Worm (Caenorhabditis elegans) whole organism, late embryonic: Measurements from ENCODE around the gene B0280.2.

Experiments used
- K02D7.2 ChIP-seq: sonication (generic microtip); optimal IDR thresholded peaks from 2 replicates; lab custom pipeline; 2017; ENCODE audit warnings: mild to moderate bottlenecking, missing genetic modification characterization, missing compliant biosample characterization
- T23F11.4 ChIP-seq: fragments of 200-800 bp; sonication (Bioruptor generic); optimal IDR thresholded peaks from 2 replicates; lab custom pipeline; 2018; ENCODE audit warnings: mild to moderate bottlenecking, missing genetic modification characterization, missing compliant biosample characterization
- Y22D7AL.16 ChIP-seq: sonication (generic microtip); optimal IDR thresholded peaks from 2 replicates; lab custom pipeline; 2016; ENCODE audit warnings: missing genetic modification characterization, missing compliant biosample characterization
- ceh-14 ChIP-seq: sonication (generic microtip); optimal IDR thresholded peaks from 2 replicates; lab custom pipeline; 2016; ENCODE audit warnings: missing genotype, missing genetic modification characterization, missing compliant biosample characterization
- ceh-2 ChIP-seq: sonication (generic microtip); optimal IDR thresholded peaks from 2 replicates; lab custom pipeline; 2016; ENCODE audit warnings: missing genotype, missing genetic modification characterization, missing compliant biosample characterization
- ceh-22 ChIP-seq: sonication (generic microtip); optimal IDR thresholded peaks from 2 replicates; lab custom pipeline; 2017; ENCODE audit warnings: missing biosample characterization, missing genetic modification characterization
- ceh-31 ChIP-seq: sonication (generic microtip); optimal IDR thresholded peaks from 2 replicates; lab custom pipeline; 2016; ENCODE audit warnings: missing genetic modification characterization, missing compliant biosample characterization
- ceh-34 ChIP-seq: sonication (generic microtip); optimal IDR thresholded peaks from 2 replicates; lab custom pipeline; 2016; ENCODE audit warnings: mild to moderate bottlenecking, missing genetic modification characterization, missing compliant biosample characterization
- ceh-45 ChIP-seq: fragments of 200-800 bp; sonication (Bioruptor generic); IDR thresholded peaks from 2 replicates; pipeline ENCODE4 v1.3.6; 2022; ENCODE audit warnings: missing genetic modification reagents, missing genetic modification characterization, missing compliant biosample characterization
- ceh-48 ChIP-seq: sonication (generic microtip); optimal IDR thresholded peaks from 2 replicates; lab custom pipeline; 2016; ENCODE audit warnings: missing genetic modification characterization, inconsistent platforms, missing compliant biosample characterization
- ceh-6 ChIP-seq: fragments of 200-800 bp; sonication (Bioruptor generic); optimal IDR thresholded peaks from 2 replicates; lab custom pipeline; 2018; ENCODE audit warnings: mild to moderate bottlenecking, missing genetic modification characterization, missing compliant biosample characterization
- ceh-9 ChIP-seq: sonication (generic microtip); optimal IDR thresholded peaks from 2 replicates; lab custom pipeline; 2016; ENCODE audit warnings: mild to moderate bottlenecking, missing genetic modification characterization, inconsistent platforms, missing compliant biosample characterization
- che-1 ChIP-seq: sonication (generic microtip); optimal IDR thresholded peaks from 2 replicates; lab custom pipeline; 2016; ENCODE audit warnings: mild to moderate bottlenecking, missing genetic modification characterization, missing compliant biosample characterization
- dmd-4 ChIP-seq: sonication (generic microtip); optimal IDR thresholded peaks from 2 replicates; lab custom pipeline; 2016; ENCODE audit warnings: borderline replicate concordance, missing genetic modification characterization, missing compliant biosample characterization
- dve-1 ChIP-seq: sonication (generic microtip); optimal IDR thresholded peaks from 2 replicates; lab custom pipeline; 2017; ENCODE audit warnings: antibody characterized with exemption, mild to moderate bottlenecking, missing genetic modification characterization, missing compliant biosample characterization
- elt-2 ChIP-seq: sonication (generic microtip); optimal IDR thresholded peaks from 2 replicates; lab custom pipeline; 2016; ENCODE audit warnings: missing genetic modification reagents, missing genetic modification characterization, missing compliant biosample characterization
- elt-4 ChIP-seq: sonication (generic microtip); optimal IDR thresholded peaks from 2 replicates; lab custom pipeline; 2016; ENCODE audit warnings: missing genetic modification characterization, missing compliant biosample characterization
- ets-4 ChIP-seq: sonication (generic microtip); optimal IDR thresholded peaks from 2 replicates; lab custom pipeline; 2016; ENCODE audit warnings: missing genetic modification characterization, missing compliant biosample characterization
- fkh-6 ChIP-seq: sonication (generic microtip); optimal IDR thresholded peaks from 2 replicates; lab custom pipeline; 2016; ENCODE audit warnings: missing genetic modification characterization, missing compliant biosample characterization
- hlh-8 ChIP-seq: sonication (generic microtip); optimal IDR thresholded peaks from 2 replicates; lab custom pipeline; 2016; ENCODE audit warnings: missing genotype, missing genetic modification characterization, missing compliant biosample characterization
- lim-6 ChIP-seq: sonication (generic microtip); optimal IDR thresholded peaks from 2 replicates; lab custom pipeline; 2016; ENCODE audit warnings: missing genetic modification characterization, missing compliant biosample characterization
- lin-11 ChIP-seq: fragments of 200-800 bp; sonication (Bioruptor generic); optimal IDR thresholded peaks from 2 replicates; lab custom pipeline; 2018; ENCODE audit warnings: mild to moderate bottlenecking, missing genetic modification characterization, missing compliant biosample characterization
- madf-2 ChIP-seq: sonication (generic microtip); optimal IDR thresholded peaks from 2 replicates; lab custom pipeline; 2017; ENCODE audit warnings: missing genetic modification characterization, missing compliant biosample characterization
- mec-3 ChIP-seq: sonication (generic microtip); optimal IDR thresholded peaks from 2 replicates; lab custom pipeline; 2016; ENCODE audit warnings: borderline replicate concordance, missing genetic modification characterization, missing compliant biosample characterization
- nfya-1 ChIP-seq: sonication (generic microtip); optimal IDR thresholded peaks from 2 replicates; lab custom pipeline; 2017; ENCODE audit warnings: missing genetic modification characterization, mild to moderate bottlenecking, missing compliant biosample characterization, antibody characterized with exemption, moderate library complexity
- nhr-11 ChIP-seq: fragments of 150-350 bp; optimal IDR thresholded peaks from 2 replicates; lab custom pipeline; 2014; ENCODE audit warnings: missing biosample characterization, missing genetic modification characterization
- nhr-232 ChIP-seq: sonication (generic microtip); optimal IDR thresholded peaks from 2 replicates; lab custom pipeline; 2016; ENCODE audit warnings: missing genetic modification characterization, missing compliant biosample characterization
- pat-9 ChIP-seq: fragments of 200-800 bp; sonication (Bioruptor generic); optimal IDR thresholded peaks from 2 replicates; lab custom pipeline; 2018; ENCODE audit warnings: mild to moderate bottlenecking, missing genetic modification characterization, moderate library complexity, missing compliant biosample characterization
- pax-1 ChIP-seq: fragments of 150-350 bp; optimal IDR thresholded peaks from 2 replicates; lab custom pipeline; 2014; ENCODE audit warnings: missing biosample characterization, missing genetic modification characterization
- pqm-1 ChIP-seq: sonication (generic microtip); optimal IDR thresholded peaks from 2 replicates; lab custom pipeline; 2016; ENCODE audit warnings: missing genetic modification characterization, missing compliant biosample characterization
- ref-2 ChIP-seq: sonication (generic microtip); optimal IDR thresholded peaks from 2 replicates; lab custom pipeline; 2016; ENCODE audit warnings: missing genetic modification characterization, missing compliant biosample characterization
- rnt-1 ChIP-seq: sonication (generic microtip); optimal IDR thresholded peaks from 2 replicates; lab custom pipeline; 2016; ENCODE audit warnings: missing genetic modification characterization, missing compliant biosample characterization
- sox-2 ChIP-seq: fragments of 200-800 bp; sonication (Bioruptor generic); IDR thresholded peaks from 2 replicates; pipeline ENCODE4 v1.3.6; 2022; ENCODE audit warnings: missing genetic modification reagents, missing genetic modification characterization, missing compliant biosample characterization
- sox-4 ChIP-seq: sonication (generic microtip); optimal IDR thresholded peaks from 2 replicates; lab custom pipeline; 2017; ENCODE audit warnings: mild to moderate bottlenecking, missing genetic modification characterization, inconsistent platforms, missing compliant biosample characterization
- tbx-2 ChIP-seq: sonication (generic microtip); optimal IDR thresholded peaks from 2 replicates; lab custom pipeline; 2016; ENCODE audit warnings: missing genetic modification characterization, missing compliant biosample characterization
- ttx-3 ChIP-seq: sonication (generic microtip); optimal IDR thresholded peaks from 2 replicates; lab custom pipeline; 2016; ENCODE audit warnings: missing genetic modification reagents, missing genetic modification characterization, missing compliant biosample characterization
- unc-3 ChIP-seq, 2 experiments: fragments of 200-800 bp in 1 of 2; sonication (Bioruptor generic) in 1 of 2; sonication (generic microtip) in 1 of 2; conservative IDR thresholded peaks in 1 of 2; optimal IDR thresholded peaks in 1 of 2; 2 replicates each; pipeline versions ENCODE4 v1.3.6 to Lab custom; 2016 to 2022; ENCODE audit warnings: missing compliant biosample characterization in 2 of 2, missing genetic modification characterization in 2 of 2, missing genetic modification reagents in 1 of 2
- unc-42 ChIP-seq: sonication (generic microtip); optimal IDR thresholded peaks from 2 replicates; lab custom pipeline; 2016; ENCODE audit warnings: missing genotype, missing genetic modification characterization, missing compliant biosample characterization

Gene B0280.2

DNA sequence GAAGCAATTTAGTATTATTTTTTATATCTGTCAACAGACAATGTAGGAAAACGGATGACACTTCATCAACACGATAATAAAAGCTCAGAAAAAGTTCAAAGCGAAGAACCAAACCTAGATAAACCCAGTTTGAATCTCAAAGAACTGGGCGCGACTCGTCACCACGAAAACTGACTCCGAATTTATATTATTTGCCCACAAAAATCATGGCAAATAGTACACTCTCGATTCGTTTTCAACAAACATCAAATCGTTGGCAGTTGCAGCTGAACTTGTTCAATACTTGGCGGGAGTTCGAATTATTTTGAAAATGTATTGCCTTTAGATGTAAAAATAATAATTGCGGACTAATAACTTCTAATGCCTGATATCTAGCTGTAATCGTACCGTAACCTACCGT is 41.4 kb upstream of the B0280.2 start:
- no peak for TF ChIP-seq sox-2 (GFP tag; lab: Robert Waterston, UW)
- no peak for TF ChIP-seq ceh-9 (tag; lab: Kevin White, UChicago)
- TF ChIP-seq madf-2 (tag; lab: Kevin White, UChicago): no peak
- TF ChIP-seq ets-4 (tag; lab: Kevin White, UChicago): no peak

DNA sequence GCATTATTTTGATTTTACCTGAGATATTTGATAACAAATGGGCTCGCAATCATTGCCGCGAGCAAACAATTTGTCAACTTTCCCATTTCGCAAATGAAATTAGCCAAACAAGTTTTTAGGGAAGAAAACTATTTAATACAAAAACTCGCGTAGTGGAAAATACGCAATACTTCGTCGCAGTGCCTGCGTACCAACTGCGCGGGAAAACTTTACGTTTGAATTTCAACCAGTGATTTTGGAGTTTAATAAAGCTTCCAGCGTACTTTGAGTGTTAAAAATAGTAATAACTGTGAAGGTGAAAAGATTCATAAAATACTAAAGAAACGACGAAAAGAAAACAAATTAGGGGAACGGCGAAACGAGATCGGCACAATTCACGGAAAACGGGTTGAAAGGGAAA is 39.6 kb upstream of the B0280.2 start, which contains the start of gene tofu-7:
Gene tofu-7, minus strand, starts transcription at position 111 of the 400 bp plus-strand sequence.
- TF ChIP-seq fkh-6 (tag; lab: Kevin White, UChicago) (no peak), pqm-1 (no peak), ceh-48 (tag; lab: Kevin White, UChicago) (no peak), T23F11.4 (GFP tag; lab: Kevin White, UChicago) (no peak), rnt-1 (tag; lab: Kevin White, UChicago) (no peak), ceh-34 (tag; lab: Kevin White, UChicago) (no peak), K02D7.2 (tag; lab: Kevin White, UChicago) (no peak), elt-2 (tag; lab: Kevin White, UChicago) (no peak), nhr-11 (tag; lab: Kevin White, UChicago) (no peak), tbx-2 (no peak), unc-42 (no peak), sox-4 (tag; lab: Kevin White, UChicago) (no peak), ttx-3 (tag; lab: Kevin White, UChicago) (no peak), lim-6 (tag; lab: Kevin White, UChicago) (no peak), ceh-6 (GFP tag; lab: Kevin White, UChicago) (no peak), pax-1 (tag; lab: Kevin White, UChicago) (no peak), dmd-4 (tag; lab: Kevin White, UChicago) (no peak), hlh-8 (tag; lab: Kevin White, UChicago) (no peak)

DNA sequence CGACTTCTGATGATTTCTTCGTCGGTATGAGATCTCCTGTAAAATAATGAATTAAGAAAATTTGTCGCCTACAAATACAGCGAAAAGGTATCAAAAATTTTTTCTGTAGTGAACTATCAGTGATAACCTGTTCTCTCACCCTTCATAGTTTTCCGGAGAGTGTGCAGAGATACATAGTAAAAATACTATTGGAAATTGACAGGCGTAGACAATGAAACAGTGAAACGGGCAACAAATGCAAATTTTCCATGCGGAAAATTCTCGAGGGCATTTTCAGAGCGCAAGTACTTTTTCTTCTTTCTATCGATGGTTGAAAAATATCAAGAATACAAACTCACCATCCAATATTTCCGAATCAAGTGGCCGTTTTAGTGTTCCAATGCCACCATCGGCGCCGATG is 37.3 kb upstream of the B0280.2 start:
- TF ChIP-seq ceh-45 (no peak), mec-3 (tag; lab: Kevin White, UChicago) (no peak), pat-9 (tag; lab: Kevin White, UChicago) (no peak), ceh-31 (tag; lab: Kevin White, UChicago) (no peak), nfya-1 (tag; lab: Kevin White, UChicago) (no peak), elt-4 (tag; lab: Kevin White, UChicago) (no peak), ceh-2 (no peak), unc-3 (GFP tag; conservative IDR thresholded peaks at IDR 0.05; lab: Robert Waterston, UW) (no peak), unc-3 (tag; optimal IDR thresholded peaks at IDR 0.05; lab: Kevin White, UChicago) (no peak), lin-11 (no peak), che-1 (tag; lab: Kevin White, UChicago) (no peak), Y22D7AL.16 (tag; lab: Kevin White, UChicago) (no peak), ceh-22 (tag; lab: Kevin White, UChicago) (no peak), dve-1 (tag; lab: Kevin White, UChicago) (no peak), ceh-14 (no peak), ref-2 (no peak), nhr-232 (tag; lab: Kevin White, UChicago) (no peak), hlh-8 (tag; lab: Kevin White, UChicago) (no peak)
